Fruit fly (Drosophila melanogaster): ENCODE measurements around the gene CG13723.

The CG13723 gene

DNA sequence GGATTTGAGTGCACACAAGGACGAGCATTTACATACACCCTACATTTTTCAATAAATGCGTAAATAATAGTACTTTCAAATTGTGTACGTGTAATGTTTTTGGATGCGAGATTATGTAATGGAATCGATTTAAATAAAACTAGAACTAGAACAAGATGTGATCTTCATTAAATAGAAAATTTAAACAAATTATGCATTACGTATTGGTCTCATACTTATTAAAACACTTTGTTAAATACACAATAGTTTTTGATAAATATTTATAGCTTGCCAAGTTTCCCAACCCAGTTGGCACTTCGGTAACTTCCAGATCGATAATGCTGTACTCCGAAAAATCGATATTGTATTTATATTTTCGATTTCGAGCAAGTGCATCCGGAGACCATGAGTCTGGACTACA is at the start of gene CG13723:
CG13723 (plus strand) TSS at position 301 of the 400 bp plus-strand sequence.
- TF ChIP-seq CG8478 (optimal IDR thresholded peaks at IDR 0.05): no peak
- no peak for TF ChIP-seq CTCF (optimal IDR thresholded peaks at IDR 0.05)

DNA sequence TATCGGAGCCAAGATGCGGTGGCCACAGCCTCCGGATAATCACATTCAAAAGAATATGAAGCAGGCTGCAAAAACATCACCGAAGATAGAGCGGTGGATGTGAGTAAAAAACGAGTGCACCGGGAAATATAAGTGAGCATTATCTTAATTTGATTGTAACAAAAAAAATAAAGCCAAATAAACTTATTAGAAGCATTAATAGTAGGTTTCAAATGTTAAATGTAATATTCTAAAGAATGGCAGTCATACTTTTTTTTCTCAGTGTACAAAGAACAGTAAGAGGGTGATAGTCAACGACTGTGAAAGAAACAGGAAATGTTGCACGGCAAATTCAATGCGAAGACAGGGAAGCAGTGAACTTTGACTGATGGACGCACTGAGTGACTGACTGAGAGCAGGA is 48.0 kb upstream of the CG13723 start:
- TF ChIP-seq CG8478 (optimal IDR thresholded peaks at IDR 0.05) (no peak), CTCF (optimal IDR thresholded peaks at IDR 0.05) (no peak)

DNA sequence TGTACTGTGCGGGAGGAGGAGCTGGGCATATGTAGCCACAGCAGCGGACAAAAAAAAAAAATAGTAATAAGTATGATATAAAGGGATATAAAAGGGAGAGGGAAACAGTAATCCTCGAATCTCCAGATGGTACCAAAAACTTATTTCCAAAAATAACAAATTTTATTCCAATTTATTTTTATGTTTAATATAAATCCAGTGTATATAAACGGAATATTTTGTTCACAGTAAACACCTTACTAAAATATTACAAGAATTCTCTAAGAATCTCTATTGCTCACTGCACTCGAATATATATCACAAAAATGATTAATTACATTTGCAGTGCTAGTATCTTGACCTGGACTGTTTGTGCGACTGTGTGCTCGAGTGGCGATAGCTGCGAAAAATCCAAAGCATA is 44.9 kb upstream of the CG13723 start:
- TF ChIP-seq CG8478 (optimal IDR thresholded peaks at IDR 0.05) (no peak), CTCF (optimal IDR thresholded peaks at IDR 0.05) (no peak)

DNA sequence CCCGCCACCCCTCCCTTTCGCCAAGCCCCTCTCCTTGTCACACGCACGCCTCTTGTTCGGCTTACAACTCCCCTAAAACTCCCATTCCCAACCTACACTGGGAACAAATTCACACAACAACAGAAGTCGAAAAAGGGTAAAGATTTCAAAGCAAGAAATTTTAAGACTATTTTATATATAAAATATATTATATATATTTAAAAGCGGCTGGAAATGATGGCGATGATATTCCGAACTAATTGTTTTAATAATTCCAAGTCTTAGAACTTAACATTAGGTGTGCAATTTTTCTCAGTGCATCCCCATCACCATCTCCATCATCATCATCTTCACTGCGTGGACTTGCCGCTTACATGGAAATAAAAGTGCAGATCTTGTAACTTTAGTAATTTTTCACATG is 37.9 kb upstream of the CG13723 start:
- TF ChIP-seq CG8478 (optimal IDR thresholded peaks at IDR 0.05) (no peak), CTCF (optimal IDR thresholded peaks at IDR 0.05) (no peak)

DNA sequence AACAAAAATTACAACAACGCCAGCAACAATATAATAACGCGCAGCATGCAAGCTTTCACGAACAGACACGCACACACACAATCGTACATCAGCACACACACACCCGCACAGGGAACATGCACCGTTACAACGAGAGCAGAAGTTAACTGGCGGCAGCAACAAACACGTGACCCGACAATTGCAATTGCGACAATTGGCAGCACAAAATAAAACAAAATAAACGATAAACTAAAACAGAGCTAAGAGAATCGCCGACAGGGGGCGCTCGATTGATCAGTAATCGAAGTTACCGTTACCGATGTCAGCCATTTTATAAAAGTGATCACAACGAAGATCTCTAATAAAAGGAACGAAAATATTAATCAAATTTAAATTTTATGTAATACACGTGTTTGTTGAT is 27.2 kb upstream of the CG13723 start:
- TF ChIP-seq CTCF (optimal IDR thresholded peaks at IDR 0.05) (peak; percentile 69 to 70), CG8478 (optimal IDR thresholded peaks at IDR 0.05) (no peak)

DNA sequence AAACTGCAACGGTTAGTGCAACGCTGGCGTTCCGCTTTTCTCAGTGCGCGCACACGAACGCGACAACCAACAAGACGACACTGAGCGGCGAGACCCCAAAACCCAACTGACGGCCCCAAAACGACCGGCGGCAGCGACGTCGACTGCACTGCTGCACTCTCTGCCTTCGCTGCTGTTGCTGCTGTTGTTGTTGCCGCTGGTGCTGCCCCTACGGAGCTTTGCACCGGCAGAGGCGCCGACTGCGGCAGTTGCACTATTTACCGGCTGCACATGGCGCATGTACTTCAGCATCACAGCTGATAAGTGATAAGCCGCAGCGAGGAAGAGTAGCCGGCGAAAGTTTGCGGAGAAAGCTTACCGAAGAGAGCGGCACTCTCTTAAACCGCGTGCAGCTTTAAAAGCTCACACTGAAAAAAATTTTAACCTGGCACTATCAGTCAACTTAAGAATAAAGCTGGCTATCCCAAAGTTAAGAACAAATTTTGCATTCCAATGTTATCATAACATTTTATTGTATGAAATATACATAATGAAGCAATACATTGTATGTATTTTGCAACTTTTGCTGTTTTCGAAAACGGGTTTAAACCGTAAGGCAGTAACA is 26.0 kb upstream of the CG13723 start, which contains the start of gene Rbp6:
Rbp6 (minus strand) TSS at position 84 of the 604 bp plus-strand sequence.
- TF ChIP-seq CTCF (optimal IDR thresholded peaks at IDR 0.05) (no peak), CG8478 (optimal IDR thresholded peaks at IDR 0.05) (no peak)

DNA sequence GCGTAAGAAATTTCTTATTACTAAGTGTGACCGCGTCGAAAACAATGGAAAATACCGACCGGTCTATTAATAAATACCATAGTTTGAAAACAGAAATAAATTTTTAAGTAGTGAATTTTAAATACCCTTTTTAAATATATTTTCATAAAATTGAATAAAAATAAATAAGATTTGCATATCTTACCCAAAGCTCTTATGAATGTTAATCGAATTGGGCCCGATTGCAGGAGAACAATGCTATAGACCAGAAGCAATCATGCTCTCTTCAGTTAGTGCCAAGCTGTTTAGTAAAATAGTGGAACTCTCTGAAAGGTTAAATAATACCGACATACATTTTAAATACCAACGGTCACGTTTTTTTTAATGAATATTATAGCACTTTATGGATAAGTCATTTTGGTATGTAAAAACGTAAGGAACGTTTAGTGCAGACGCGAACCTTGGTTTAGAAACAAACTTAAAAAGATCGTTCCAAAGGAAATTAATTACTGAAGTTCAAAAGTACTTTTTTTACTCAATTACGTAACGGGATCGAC is 22.1 kb upstream of the CG13723 start, which contains the start of gene Afg3l2:
Afg3l2 (minus strand) TSS at position 51 of the 536 bp plus-strand sequence.
- TF ChIP-seq CTCF (optimal IDR thresholded peaks at IDR 0.05) (peak; percentile 3 to 63), CG8478 (optimal IDR thresholded peaks at IDR 0.05) (no peak)

DNA sequence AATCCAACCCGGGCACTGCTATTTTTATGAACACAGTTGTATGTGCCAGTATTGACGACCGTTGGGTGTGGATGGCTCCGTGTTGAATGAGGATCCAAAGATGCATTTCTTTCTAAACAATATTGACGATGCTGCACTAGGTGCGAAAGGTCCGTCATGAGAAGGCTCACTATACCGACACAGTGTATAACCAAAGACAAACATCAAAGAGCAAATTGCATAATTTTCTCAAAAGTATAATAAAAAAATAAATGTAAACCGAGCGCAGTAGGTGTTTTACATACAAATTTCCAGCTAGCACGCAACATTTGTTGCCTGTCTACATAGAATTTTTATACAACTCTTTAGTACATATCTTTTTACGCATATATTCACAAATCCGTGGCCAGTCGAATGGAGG is 21.1 kb upstream of the CG13723 start, which contains the start of gene CG7707:
CG7707 (plus strand) TSS at position 301 of the 400 bp plus-strand sequence.
- TF ChIP-seq CTCF (optimal IDR thresholded peaks at IDR 0.05): no peak
- no peak for TF ChIP-seq CG8478 (optimal IDR thresholded peaks at IDR 0.05)

DNA sequence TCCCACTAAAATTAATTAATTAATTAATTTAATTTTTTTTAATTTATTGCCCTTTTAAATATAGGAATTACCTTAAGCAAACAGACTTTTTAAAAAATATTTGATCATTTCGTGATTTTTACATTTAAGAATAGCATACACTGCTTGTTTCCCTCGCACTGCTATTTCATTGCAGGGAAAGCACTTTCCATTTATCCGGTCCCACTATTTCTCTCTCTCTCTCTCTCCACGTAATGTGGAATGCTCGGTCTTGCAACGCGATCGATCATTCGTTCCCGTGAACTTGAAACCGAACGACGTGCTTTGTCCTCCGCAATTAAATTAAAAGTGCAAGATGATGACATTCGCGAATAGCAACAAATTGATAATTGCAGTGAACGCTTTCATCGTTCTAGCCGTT is 18.6 kb upstream of the CG13723 start:
- TF ChIP-seq CG8478 (optimal IDR thresholded peaks at IDR 0.05): no peak
- no peak for TF ChIP-seq CTCF (optimal IDR thresholded peaks at IDR 0.05)

DNA sequence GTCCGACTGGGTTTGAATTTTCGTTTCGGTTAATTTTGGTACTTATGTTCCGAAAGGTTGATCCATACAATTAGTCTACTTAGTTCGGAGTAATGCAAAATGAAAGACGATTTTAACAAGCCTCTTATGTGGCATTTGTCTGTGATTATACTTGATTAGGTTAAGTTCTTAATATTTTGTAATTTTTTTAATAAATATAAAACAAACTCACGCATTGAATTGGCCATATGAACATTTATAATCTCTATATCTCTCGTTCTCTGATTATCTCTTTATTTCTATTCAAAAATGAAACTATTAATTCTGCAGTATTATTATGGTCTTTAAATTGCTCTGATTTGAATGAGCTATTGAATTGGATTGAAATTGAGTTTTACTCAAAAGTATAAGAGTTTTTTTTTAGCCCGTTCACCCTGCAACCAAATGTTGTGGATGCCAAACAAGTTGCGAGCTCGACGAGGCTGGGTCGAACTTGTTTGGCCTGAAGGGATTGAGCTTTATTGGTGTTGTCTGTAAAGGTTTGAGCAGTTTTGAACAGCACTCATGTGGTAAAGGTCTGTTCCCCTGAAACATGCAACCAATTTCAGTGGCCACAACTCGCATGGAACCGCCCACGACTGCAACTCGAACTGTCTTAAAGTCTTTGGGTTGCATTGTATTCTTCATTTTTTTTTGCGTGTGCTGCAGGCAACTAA is 10.2 kb upstream of the CG13723 start, which contains the start of gene CG6497:
CG6497 (minus strand) TSS at position 51 of the 695 bp plus-strand sequence.
- TF ChIP-seq CTCF (optimal IDR thresholded peaks at IDR 0.05): no peak

DNA sequence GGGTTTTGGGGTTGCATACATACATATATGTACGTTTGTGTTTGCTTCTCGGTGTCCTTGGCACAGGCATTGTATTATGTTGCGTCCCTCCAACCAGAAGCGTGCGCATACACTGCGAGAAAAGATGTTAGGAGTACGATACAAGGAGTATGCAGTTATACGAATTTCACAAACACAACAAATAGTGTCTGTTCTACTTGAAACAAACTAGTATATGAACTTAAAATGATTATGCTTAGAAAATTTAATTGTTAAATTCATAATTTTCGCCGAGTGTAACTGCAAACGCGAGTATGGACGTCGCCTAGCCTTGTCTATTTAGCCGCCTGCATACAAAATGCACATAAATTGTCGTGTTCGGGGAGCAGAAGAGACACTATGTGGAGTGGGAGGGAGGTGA is 7.0 kb upstream of the CG13723 start:
- no peak for TF ChIP-seq CTCF (optimal IDR thresholded peaks at IDR 0.05)
- TF ChIP-seq CG8478 (optimal IDR thresholded peaks at IDR 0.05): no peak

DNA sequence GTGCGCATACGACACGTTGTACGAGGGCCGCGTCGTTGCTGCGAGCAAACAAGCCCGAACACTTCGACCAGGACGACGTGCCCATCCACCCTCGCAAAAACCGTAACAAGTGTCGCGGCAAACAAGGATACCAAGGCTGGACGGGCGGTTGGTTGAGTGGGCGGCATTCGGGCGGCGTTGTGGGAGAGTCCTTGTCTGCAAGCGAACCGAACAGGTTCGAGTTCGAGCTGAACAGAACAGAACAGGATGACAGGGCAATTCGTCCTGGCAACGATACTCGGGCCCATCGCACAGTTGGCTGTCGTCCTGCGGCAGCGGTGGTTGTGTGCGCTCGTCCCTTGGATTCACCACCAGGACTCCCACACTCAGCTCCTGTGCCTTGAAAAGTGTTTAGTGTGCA is 5.2 kb downstream of the CG13723 start:
- no peak for TF ChIP-seq CTCF (optimal IDR thresholded peaks at IDR 0.05)
- no peak for TF ChIP-seq CG8478 (optimal IDR thresholded peaks at IDR 0.05)

DNA sequence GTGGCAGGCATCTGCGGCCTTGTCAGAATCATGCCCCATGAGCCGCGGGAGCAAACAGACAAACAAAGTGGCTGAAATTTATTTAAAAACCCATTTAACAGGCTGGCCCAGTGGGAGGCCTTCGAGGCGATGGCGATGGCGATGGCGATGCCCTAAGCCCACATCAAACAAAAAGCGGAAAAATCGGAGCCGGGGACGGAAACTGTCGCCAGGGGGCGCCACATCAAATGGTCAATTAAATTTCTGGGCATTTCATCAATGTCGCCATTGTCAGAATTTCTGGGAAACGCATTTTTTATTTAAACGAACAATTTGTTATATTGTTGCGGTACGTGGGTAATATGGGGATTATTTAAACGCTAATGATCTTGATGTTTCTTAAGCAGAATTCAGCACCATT is 28.0 kb downstream of the CG13723 start:
- peak; percentile 61 to 66 for TF ChIP-seq CTCF (optimal IDR thresholded peaks at IDR 0.05)
- TF ChIP-seq CG8478 (optimal IDR thresholded peaks at IDR 0.05): no peak

DNA sequence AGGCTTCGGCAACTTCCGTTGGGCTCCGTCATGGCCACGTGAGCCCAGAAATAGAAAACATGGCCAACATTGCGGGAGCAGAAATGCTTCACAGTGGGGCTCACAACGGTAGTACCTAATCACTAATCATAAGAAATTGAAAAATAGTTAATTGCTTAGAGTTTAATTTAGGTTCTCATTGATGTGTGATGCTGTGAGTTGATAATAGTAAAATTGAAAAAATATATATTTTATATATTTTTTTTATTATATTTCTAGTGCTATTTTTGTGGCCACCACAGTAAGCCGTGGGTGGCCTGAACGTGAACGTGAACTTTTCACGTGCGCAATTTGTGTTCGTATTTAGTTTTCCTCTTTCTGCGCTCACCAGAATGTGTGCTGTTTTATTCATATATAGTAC is 46.3 kb downstream of the CG13723 start:
- TF ChIP-seq CG8478 (optimal IDR thresholded peaks at IDR 0.05) (no peak), CTCF (optimal IDR thresholded peaks at IDR 0.05) (no peak)
